Worm (Caenorhabditis elegans): Measurements from ENCODE around the gene F47B8.2.

DNA sequence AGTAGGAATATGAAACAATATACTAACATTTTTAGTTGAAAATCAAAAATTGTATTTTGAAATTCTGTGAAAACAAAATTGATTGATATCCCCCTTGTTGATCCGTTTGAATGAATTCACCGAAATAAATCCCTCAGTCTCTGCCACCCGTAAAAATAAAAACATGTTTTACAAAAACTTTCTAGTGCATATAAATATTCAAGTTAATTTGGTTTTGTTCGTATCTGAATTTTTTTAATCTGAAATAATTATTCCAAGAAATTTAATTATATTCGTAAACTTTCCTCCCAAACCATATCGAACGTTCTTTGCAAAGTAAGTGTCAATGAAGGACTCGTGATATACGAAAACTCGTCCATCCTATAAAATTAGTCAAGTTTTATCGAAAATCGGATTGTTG lies 43.4 kb downstream of the F47B8.2 start, which contains the start of gene F40G12.6:
- TF ChIP-seq W03F9.2 (tag; optimal IDR thresholded peaks at IDR 0.05) (no peak), him-1 (tag; optimal IDR thresholded peaks at IDR 0.05) (no peak)

Measured in whole organism, L4/young adult.